Fruit fly (Drosophila melanogaster) whole organism, wandering third instar larva: ENCODE measurements around the gene CG31279.

ENCODE experiments used
- Abd-B ChIP-seq: fragments of >200 bp; optimal IDR thresholded peaks from 2 replicates; lab custom pipeline; 2017; ENCODE audit warnings: missing biosample characterization, missing genetic modification characterization
- CG32264 ChIP-seq: fragments of 200-800 bp; sonication (Bioruptor generic); optimal IDR thresholded peaks from 2 replicates; lab custom pipeline; 2016; ENCODE audit warnings: missing biosample characterization, missing genetic modification characterization
- CG9705 ChIP-seq: fragments of 200-800 bp; sonication (Bioruptor generic); optimal IDR thresholded peaks from 2 replicates; lab custom pipeline; 2018; ENCODE audit warnings: missing biosample characterization, mild to moderate bottlenecking, missing genetic modification characterization
- CrebA ChIP-seq: fragments of 200-800 bp; sonication (Bioruptor generic); optimal IDR thresholded peaks from 2 replicates; lab custom pipeline; 2016; ENCODE audit warnings: missing biosample characterization, mild to moderate bottlenecking, missing genetic modification characterization, borderline replicate concordance
- Dfd ChIP-seq: fragments of >200 bp; optimal IDR thresholded peaks from 2 replicates; lab custom pipeline; 2017; ENCODE audit warnings: missing biosample characterization, missing genetic modification characterization
- Dif ChIP-seq: fragments of 200-275, 200-300 bp; sonication (Bioruptor generic); optimal IDR thresholded peaks from 2 replicates; lab custom pipeline; 2018; ENCODE audit warnings: missing biosample characterization, missing genetic modification characterization; ENCODE audit not compliant: partially characterized antibody
- GATAd ChIP-seq: sonication (Bioruptor generic); optimal IDR thresholded peaks from 2 replicates; lab custom pipeline; 2016; ENCODE audit warnings: missing biosample characterization, missing genetic modification characterization
- HLH106 ChIP-seq: fragments of 200-800 bp; optimal IDR thresholded peaks from 3 replicates; lab custom pipeline; 2019; ENCODE audit warnings: missing biosample characterization, mild to moderate bottlenecking, missing genetic modification characterization, moderate library complexity
- Hr78 ChIP-seq: fragments of >200 bp; optimal IDR thresholded peaks from 2 replicates; lab custom pipeline; 2017; ENCODE audit warnings: missing biosample characterization, missing genetic modification characterization
- Hr83 ChIP-seq: fragments of 200-300 bp; sonication (Bioruptor generic); optimal IDR thresholded peaks from 2 replicates; lab custom pipeline; 2016; ENCODE audit warnings: missing biosample characterization, mild to moderate bottlenecking, missing genetic modification characterization, moderate library complexity; ENCODE audit not compliant: poor library complexity, severe bottlenecking
- Jra ChIP-seq: sonication (Bioruptor generic); optimal IDR thresholded peaks from 2 replicates; lab custom pipeline; 2016; ENCODE audit warnings: missing biosample characterization, missing genetic modification characterization
- Mio ChIP-seq: sonication (Bioruptor generic); optimal IDR thresholded peaks from 2 replicates; lab custom pipeline; 2016; ENCODE audit warnings: missing biosample characterization, missing genetic modification characterization
- Myc ChIP-seq: fragments of >200 bp; optimal IDR thresholded peaks from 2 replicates; lab custom pipeline; 2017
- N ChIP-seq: fragments of >200 bp; optimal IDR thresholded peaks from 2 replicates; lab custom pipeline; 2018; ENCODE audit warnings: missing biosample characterization, missing external identifiers, missing genetic modification characterization
- OdsH ChIP-seq: fragments of 200-800 bp; sonication (Bioruptor generic); optimal IDR thresholded peaks from 2 replicates; lab custom pipeline; 2016; ENCODE audit warnings: missing biosample characterization, mild to moderate bottlenecking, missing genetic modification characterization
- Sp1 ChIP-seq: fragments of 200-800 bp; sonication (Bioruptor generic); optimal IDR thresholded peaks from 3 replicates; lab custom pipeline; 2019; ENCODE audit warnings: missing biosample characterization, mild to moderate bottlenecking, missing genetic modification characterization, moderate library complexity
- Vsx2 ChIP-seq: fragments of 200-300, 225-300 bp; sonication (Bioruptor generic); optimal IDR thresholded peaks from 2 replicates; lab custom pipeline; 2018; ENCODE audit warnings: missing biosample characterization, missing genetic modification characterization; ENCODE audit not compliant: partially characterized antibody
- br ChIP-seq: fragments of 200-800 bp; sonication (Bioruptor generic); optimal IDR thresholded peaks from 2 replicates; lab custom pipeline; 2016; ENCODE audit warnings: missing biosample characterization, missing genetic modification characterization
- brk ChIP-seq: fragments of 200-800 bp; sonication (Bioruptor generic); optimal IDR thresholded peaks from 2 replicates; lab custom pipeline; 2016; ENCODE audit warnings: missing biosample characterization, mild to moderate bottlenecking, missing genetic modification characterization
- dl ChIP-seq, 2 experiments: fragments of 175-275, 200-275 bp in 1 of 2; fragments of 200-275 bp in 1 of 2; sonication (Bioruptor generic); optimal IDR thresholded peaks; lab custom pipeline; 2018; ENCODE audit warnings: mild to moderate bottlenecking in 2 of 2, missing biosample characterization in 2 of 2, missing genetic modification characterization in 2 of 2, moderate library complexity in 2 of 2; ENCODE audit not compliant: partially characterized antibody in 2 of 2, insufficient read depth in 1 of 2
- dmrt93B ChIP-seq: fragments of 200-800 bp; sonication (Bioruptor generic); optimal IDR thresholded peaks from 2 replicates; lab custom pipeline; 2018; ENCODE audit warnings: missing biosample characterization, mild to moderate bottlenecking, missing genetic modification characterization
- dsf ChIP-seq: sonication (Bioruptor generic); optimal IDR thresholded peaks from 2 replicates; lab custom pipeline; 2016; ENCODE audit warnings: missing biosample characterization, missing genetic modification characterization, borderline replicate concordance
- ey ChIP-seq: fragments of 200-800 bp; sonication (Bioruptor generic); optimal IDR thresholded peaks from 2 replicates; lab custom pipeline; 2016; ENCODE audit warnings: missing biosample characterization, missing genetic modification characterization
- foxo ChIP-seq, 2 experiments: fragments of 200-800 bp; sonication (Bioruptor generic); optimal IDR thresholded peaks; 2 replicates in 1 of 2; 3 replicates in 1 of 2; lab custom pipeline; 2016 to 2017; ENCODE audit warnings: missing biosample characterization in 2 of 2, missing genetic modification characterization in 2 of 2
- fru ChIP-seq: fragments of 200-800 bp; sonication (Bioruptor generic); optimal IDR thresholded peaks from 3 replicates; lab custom pipeline; 2016; ENCODE audit warnings: missing biosample characterization, mild to moderate bottlenecking, missing genetic modification characterization
- h ChIP-seq: fragments of 200-800 bp; sonication (Bioruptor generic); optimal IDR thresholded peaks from 3 replicates; lab custom pipeline; 2016; ENCODE audit warnings: missing biosample characterization, mild to moderate bottlenecking, missing genetic modification characterization
- jim ChIP-seq: fragments of 175-275, 200-325 bp; sonication (Bioruptor generic); optimal IDR thresholded peaks from 2 replicates; lab custom pipeline; 2016; ENCODE audit warnings: missing biosample characterization, mild to moderate bottlenecking, missing genetic modification characterization
- pan ChIP-seq: fragments of >200 bp; optimal IDR thresholded peaks from 2 replicates; lab custom pipeline; 2017
- psq ChIP-seq: fragments of 200-800 bp; sonication (Bioruptor generic); optimal IDR thresholded peaks from 3 replicates; lab custom pipeline; 2017; ENCODE audit warnings: missing biosample characterization, mild to moderate bottlenecking, missing genetic modification characterization, moderate library complexity
- rgr ChIP-seq: fragments of 200-800 bp; sonication (Bioruptor generic); optimal IDR thresholded peaks from 3 replicates; lab custom pipeline; 2016; ENCODE audit warnings: missing biosample characterization, mild to moderate bottlenecking, missing genetic modification characterization
- sage ChIP-seq: fragments of 200-800 bp; sonication (Bioruptor generic); optimal IDR thresholded peaks from 2 replicates; lab custom pipeline; 2016; ENCODE audit warnings: missing biosample characterization, mild to moderate bottlenecking, missing genetic modification characterization
- sv ChIP-seq: fragments of 200-800 bp; sonication (Bioruptor generic); optimal IDR thresholded peaks from 3 replicates; lab custom pipeline; 2016; ENCODE audit warnings: missing biosample characterization, missing genetic modification characterization
- tai ChIP-seq: sonication (Bioruptor generic); optimal IDR thresholded peaks from 2 replicates; lab custom pipeline; 2016; ENCODE audit warnings: missing biosample characterization, missing genetic modification characterization
- woc ChIP-seq: sonication (Bioruptor generic); optimal IDR thresholded peaks from 2 replicates; lab custom pipeline; 2016; ENCODE audit warnings: missing biosample characterization, mild to moderate bottlenecking, missing genetic modification characterization

Gene CG31279

DNA sequence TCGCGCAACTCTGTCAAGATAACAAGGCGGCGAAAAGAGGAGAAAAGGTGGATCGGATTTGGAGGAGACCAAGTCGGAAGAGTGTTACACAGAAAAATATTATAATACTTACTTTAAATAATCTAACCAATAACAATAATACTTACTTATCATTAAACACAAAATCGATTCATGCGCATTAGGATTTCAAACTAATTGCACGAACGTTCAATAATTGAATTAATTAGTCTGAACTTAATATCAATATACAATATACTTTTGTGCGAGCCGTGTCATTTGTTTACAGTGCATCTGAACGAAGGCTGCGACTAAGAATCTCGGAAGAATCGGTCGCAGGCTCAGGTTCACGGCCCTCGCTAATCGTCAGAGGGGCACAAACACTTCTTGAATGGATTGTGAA is 35.0 kb upstream of the CG31279 start:
- TF ChIP-seq Vsx2 (no peak), Sp1 (GFP tag; lab: Kevin White, UChicago) (peak; percentile 40), fru (GFP tag; lab: Kevin White, UChicago) (peak; percentile 43), GATAd (no peak), brk (GFP tag; lab: Kevin White, UChicago) (no peak), HLH106 (peak; percentile 53), OdsH (GFP tag; lab: Kevin White, UChicago) (peak; percentile 36), CG9705 (GFP tag; lab: Kevin White, UChicago) (no peak), rgr (GFP tag; lab: Kevin White, UChicago) (peak; percentile 27), N (GFP tag; lab: Kevin White, UChicago) (no peak), sv (GFP tag; lab: Kevin White, UChicago) (no peak), sage (GFP tag; lab: Kevin White, UChicago) (no peak), woc (GFP tag; lab: Kevin White, UChicago) (no peak), CG32264 (GFP tag; lab: Kevin White, UChicago) (no peak), Hr83 (GFP tag; lab: Kevin White, UChicago) (no peak), dsf (GFP tag; lab: Kevin White, UChicago) (no peak), Jra (GFP tag; lab: Kevin White, UChicago) (no peak), Myc (lab: Kevin White, UChicago) (no peak), h (GFP tag; lab: Kevin White, UChicago) (peak; percentile 53), dmrt93B (GFP tag; lab: Kevin White, UChicago) (no peak), ey (GFP tag; lab: Kevin White, UChicago) (peak; percentile 22), tai (GFP tag; lab: Kevin White, UChicago) (no peak), br (GFP tag; lab: Kevin White, UChicago) (peak; percentile 23), foxo (GFP tag; optimal IDR thresholded peaks at IDR 0.05; lab: Kevin White, UChicago) (peak in 1 of 2 experiments; percentile 64), psq (GFP tag; lab: Kevin White, UChicago) (peak; percentile 41)

dm6 chr3R:16396565-16396964 is 33.9 kb upstream of the CG31279 start:
- no peak for TF ChIP-seq CG32264 (GFP tag; lab: Kevin White, UChicago)
- TF ChIP-seq dmrt93B (GFP tag; lab: Kevin White, UChicago) = no peak
- no peak for TF ChIP-seq GATAd
- TF ChIP-seq brk (GFP tag; lab: Kevin White, UChicago) = no peak
- TF ChIP-seq Mio (GFP tag; lab: Kevin White, UChicago) = no peak
- TF ChIP-seq Abd-B (GFP tag; lab: Kevin White, UChicago) = no peak
- no peak for TF ChIP-seq Vsx2
- no peak for TF ChIP-seq jim
- TF ChIP-seq ey (GFP tag; lab: Kevin White, UChicago) = no peak
- TF ChIP-seq fru (GFP tag; lab: Kevin White, UChicago) = no peak

DNA sequence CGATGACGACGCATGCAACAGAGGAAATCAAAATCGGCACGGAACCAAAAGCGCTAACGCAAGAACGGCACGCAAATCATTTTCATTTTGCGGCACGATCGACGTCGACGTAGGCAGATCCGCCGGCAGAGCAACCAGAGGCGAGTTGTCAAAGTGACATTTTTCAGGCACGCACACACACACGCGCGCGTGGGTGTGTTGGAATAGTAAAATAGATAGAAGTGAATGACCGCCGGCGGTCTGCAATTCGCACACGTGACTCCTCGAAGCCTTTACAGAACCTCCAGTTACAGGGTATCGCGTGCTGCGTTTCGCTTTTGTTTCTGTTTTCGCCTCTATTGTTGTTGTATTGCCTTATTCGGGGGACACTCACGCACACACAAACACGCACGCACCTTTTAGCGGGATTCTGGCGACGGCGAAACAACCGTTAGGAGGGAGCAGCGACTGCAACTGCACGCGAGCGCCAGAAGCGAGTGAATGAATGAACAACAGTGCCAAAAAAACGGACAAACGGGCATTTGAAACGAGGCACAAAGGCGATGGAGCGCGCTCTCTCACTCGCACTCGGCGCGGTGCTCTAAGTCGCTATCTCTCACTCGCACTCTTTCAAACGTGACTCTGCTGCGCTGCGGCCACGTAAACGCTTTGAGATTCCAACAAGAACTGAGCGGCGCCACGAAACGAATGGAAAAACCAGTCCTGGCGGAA is 27.3 kb upstream of the CG31279 start, which contains the start of gene ss:
TSS of gene ss (minus strand) at position 668 of the 711 bp plus-strand sequence.
- TF ChIP-seq ey (GFP tag; lab: Kevin White, UChicago) (no peak), sage (GFP tag; lab: Kevin White, UChicago) (no peak), pan (lab: Kevin White, UChicago) (peak; percentile 38), Hr83 (GFP tag; lab: Kevin White, UChicago) (no peak)
- TF ChIP-seq, all 38 proteins: peak for 1

DNA sequence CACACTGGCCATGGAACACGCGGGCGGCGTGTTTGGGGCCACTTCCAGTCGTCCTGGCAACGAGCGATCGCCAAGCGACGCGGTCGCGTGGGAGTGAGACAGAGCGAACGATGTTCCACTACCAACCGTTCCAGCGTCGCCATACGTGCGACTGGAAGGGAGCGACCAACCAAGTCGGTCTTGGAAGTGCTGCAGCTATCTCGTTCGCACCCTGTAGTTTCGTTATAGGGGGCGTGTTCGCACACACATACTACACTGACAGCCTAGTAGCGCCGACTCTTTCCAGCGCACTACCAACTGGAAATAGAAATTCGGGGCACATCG is 26.8 kb upstream of the CG31279 start:
- TF ChIP-seq tai (GFP tag; lab: Kevin White, UChicago) (no peak), rgr (GFP tag; lab: Kevin White, UChicago) (no peak), Dif (peak; percentile 11), Hr78 (no peak)

DNA sequence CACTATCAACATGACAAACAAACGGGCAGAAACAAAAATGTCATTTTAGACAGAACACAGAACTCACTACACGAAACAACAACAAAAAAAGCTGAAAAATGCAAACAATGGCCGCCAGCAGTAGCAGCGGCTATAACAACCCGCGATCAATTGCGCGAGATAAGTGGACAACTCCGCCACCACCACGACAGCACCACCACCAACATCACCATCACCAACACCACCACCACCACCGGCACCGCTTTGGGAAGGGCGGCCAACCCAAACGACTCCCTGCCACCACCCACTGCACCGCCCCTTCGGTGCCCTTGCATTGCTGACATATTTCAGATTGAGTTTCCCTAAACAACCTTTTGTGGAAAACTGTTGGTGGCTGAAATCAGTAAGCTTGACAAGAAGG is 23.9 kb upstream of the CG31279 start:
- no peak for TF ChIP-seq Abd-B (GFP tag; lab: Kevin White, UChicago)
- TF ChIP-seq h (GFP tag; lab: Kevin White, UChicago) = no peak
- TF ChIP-seq Dfd (GFP tag; lab: Kevin White, UChicago) = no peak
- no peak for TF ChIP-seq Hr78
- TF ChIP-seq Jra (GFP tag; lab: Kevin White, UChicago) = no peak
- TF ChIP-seq Sp1 (GFP tag; lab: Kevin White, UChicago) = no peak
- TF ChIP-seq N (GFP tag; lab: Kevin White, UChicago) = no peak
- TF ChIP-seq rgr (GFP tag; lab: Kevin White, UChicago) = no peak
- TF ChIP-seq CrebA (GFP tag; lab: Kevin White, UChicago) = no peak
- TF ChIP-seq CG32264 (GFP tag; lab: Kevin White, UChicago) = no peak
- no peak for TF ChIP-seq ey (GFP tag; lab: Kevin White, UChicago)
- no peak for TF ChIP-seq sv (GFP tag; lab: Kevin White, UChicago)
- no peak for TF ChIP-seq dl (GFP tag; optimal IDR thresholded peaks at IDR 0.05; lab: Kevin White, UChicago; ENCODE audit: insufficient read depth in 1 of 2, partially characterized antibody in 2 of 2)
- TF ChIP-seq dsf (GFP tag; lab: Kevin White, UChicago) = no peak
- TF ChIP-seq brk (GFP tag; lab: Kevin White, UChicago) = no peak
- no peak for TF ChIP-seq HLH106
